Worm (Caenorhabditis elegans): ENCODE data around the gene F44E7.3.

DNA sequence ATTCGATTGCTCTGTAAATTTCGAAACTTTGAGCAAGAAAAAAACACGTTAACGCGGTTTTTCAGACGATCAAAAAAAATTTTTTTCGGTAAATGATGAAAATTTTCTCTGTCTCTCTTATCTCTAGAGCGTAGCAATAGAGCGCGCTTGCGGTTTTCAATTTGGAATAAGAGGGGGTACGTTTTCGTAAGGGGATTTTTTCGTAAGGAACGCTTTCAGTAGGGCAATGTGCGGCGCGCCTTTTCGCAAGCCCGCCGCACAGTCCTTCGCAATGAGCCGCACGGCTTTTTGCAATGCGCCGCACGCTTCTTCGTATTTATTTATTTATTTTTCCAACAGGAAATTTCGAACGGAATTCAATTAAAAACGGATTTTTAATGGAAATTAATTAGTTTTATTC, 5.2 kb downstream of the F44E7.3 start, which contains the start of gene F44E7.4:
- TF ChIP-seq klf-2 (GFP tag; conservative IDR thresholded peaks at IDR 0.05), result peak; percentile 82
- TF ChIP-seq ztf-23 (GFP tag; IDR thresholded peaks at IDR 0.05), result peak; percentile 93
- peak; percentile 73 for TF ChIP-seq ztf-29 (GFP tag; IDR thresholded peaks at IDR 0.05)
